Worm (Caenorhabditis elegans) whole organism, mixed stage, embryonic: ENCODE results near the gene C15C8.4.

ENCODE experiments used
- M03D4.4 ChIP-seq: sonication (generic microtip); optimal IDR thresholded peaks from 2 replicates; lab custom pipeline; 2017; ENCODE audit warnings: mild to moderate bottlenecking, missing genetic modification characterization, missing compliant biosample characterization
- bed-3 ChIP-seq: fragments of 200-800 bp; sonication (Bioruptor generic); optimal IDR thresholded peaks from 3 replicates; lab custom pipeline; 2018; ENCODE audit warnings: mild to moderate bottlenecking, missing genetic modification characterization, moderate library complexity, missing compliant biosample characterization
- blmp-1 ChIP-seq: fragments of 150-350 bp; optimal IDR thresholded peaks from 2 replicates; lab custom pipeline; 2014; ENCODE audit warnings: missing biosample characterization, missing genetic modification characterization
- ceh-43 ChIP-seq: fragments of 200-800 bp; sonication (Bioruptor generic); optimal IDR thresholded peaks from 2 replicates; lab custom pipeline; 2018; ENCODE audit warnings: mild to moderate bottlenecking, missing genetic modification characterization, moderate library complexity, missing compliant biosample characterization
- ceh-83 ChIP-seq: fragments of 200-800 bp; sonication (Bioruptor generic); optimal IDR thresholded peaks from 2 replicates; lab custom pipeline; 2018; ENCODE audit warnings: mild to moderate bottlenecking, missing genetic modification characterization, missing compliant biosample characterization
- ces-1 ChIP-seq: fragments of 150-350 bp; optimal IDR thresholded peaks from 2 replicates; lab custom pipeline; 2014; ENCODE audit warnings: missing biosample characterization, missing genetic modification reagents, missing genetic modification characterization
- cnd-1 ChIP-seq: fragments of 200-800 bp; sonication (Bioruptor generic); optimal IDR thresholded peaks from 2 replicates; lab custom pipeline; 2018; ENCODE audit warnings: mild to moderate bottlenecking, missing genetic modification characterization, missing compliant biosample characterization
- drap-1 ChIP-seq: fragments of 200-800 bp; sonication (Bioruptor generic); optimal IDR thresholded peaks from 3 replicates; lab custom pipeline; 2018; ENCODE audit warnings: mild to moderate bottlenecking, missing genetic modification characterization, missing compliant biosample characterization
- elt-3 ChIP-seq: fragments of 150-350 bp; optimal IDR thresholded peaks from 2 replicates; lab custom pipeline; 2014; ENCODE audit warnings: missing biosample characterization, missing genetic modification characterization
- flh-1 ChIP-seq: fragments of 200-800 bp; sonication (Bioruptor generic); optimal IDR thresholded peaks from 2 replicates; lab custom pipeline; 2018; ENCODE audit warnings: mild to moderate bottlenecking, missing genetic modification characterization, moderate library complexity, missing compliant biosample characterization
- ham-2 ChIP-seq: fragments of 200-800 bp; sonication (Bioruptor generic); optimal IDR thresholded peaks from 2 replicates; lab custom pipeline; 2018; ENCODE audit warnings: mild to moderate bottlenecking, missing genetic modification characterization, missing compliant biosample characterization
- hlh-1 ChIP-seq: fragments of 150-350 bp; optimal IDR thresholded peaks from 2 replicates; lab custom pipeline; 2014; ENCODE audit warnings: missing biosample characterization, missing genetic modification reagents, missing genetic modification characterization
- lin-13 ChIP-seq: fragments of 150-350 bp; optimal IDR thresholded peaks from 2 replicates; lab custom pipeline; 2014; ENCODE audit warnings: missing biosample characterization, missing genetic modification characterization
- lin-32 ChIP-seq: fragments of 200-800 bp; sonication (Bioruptor generic); optimal IDR thresholded peaks from 2 replicates; lab custom pipeline; 2018; ENCODE audit warnings: mild to moderate bottlenecking, missing genetic modification characterization, missing compliant biosample characterization
- lsy-2 ChIP-seq: fragments of 150-350 bp; optimal IDR thresholded peaks from 2 replicates; lab custom pipeline; 2014; ENCODE audit warnings: missing biosample characterization, missing genetic modification characterization
- mep-1 ChIP-seq: fragments of 150-350 bp; optimal IDR thresholded peaks from 2 replicates; lab custom pipeline; 2017; ENCODE audit warnings: missing biosample characterization, missing genetic modification reagents, missing genetic modification characterization, inconsistent platforms
- mls-2 ChIP-seq: sonication (generic microtip); optimal IDR thresholded peaks from 2 replicates; lab custom pipeline; 2016; ENCODE audit warnings: mild to moderate bottlenecking, missing genetic modification characterization, moderate library complexity, missing compliant biosample characterization
- nhr-12 ChIP-seq: fragments of 150-350 bp; optimal IDR thresholded peaks from 2 replicates; lab custom pipeline; 2014; ENCODE audit warnings: missing biosample characterization, missing genetic modification characterization
- nhr-2 ChIP-seq: fragments of 150-350 bp; optimal IDR thresholded peaks from 2 replicates; lab custom pipeline; 2014; ENCODE audit warnings: missing biosample characterization, missing genetic modification characterization
- nhr-237 ChIP-seq: fragments of 150-350 bp; optimal IDR thresholded peaks from 2 replicates; lab custom pipeline; 2014; ENCODE audit warnings: missing biosample characterization, missing genetic modification characterization
- nhr-28 ChIP-seq: fragments of 150-350 bp; optimal IDR thresholded peaks from 2 replicates; lab custom pipeline; 2014; ENCODE audit warnings: missing biosample characterization, missing genetic modification characterization
- nhr-76 ChIP-seq: sonication (generic microtip); optimal IDR thresholded peaks from 2 replicates; lab custom pipeline; 2017; ENCODE audit warnings: missing biosample characterization, missing genetic modification characterization
- pha-4 ChIP-seq: fragments of 150-350 bp; optimal IDR thresholded peaks from 2 replicates; lab custom pipeline; 2018; ENCODE audit warnings: missing biosample characterization, missing genetic modification reagents, missing genetic modification characterization
- sem-2 ChIP-seq: fragments of 200-800 bp; sonication (Bioruptor generic); optimal IDR thresholded peaks from 2 replicates; lab custom pipeline; 2018; ENCODE audit warnings: mild to moderate bottlenecking, missing genetic modification characterization, missing compliant biosample characterization
- snpc-4 ChIP-seq: fragments of 150-350 bp; optimal IDR thresholded peaks from 2 replicates; lab custom pipeline; 2014; ENCODE audit warnings: missing biosample characterization, missing genetic modification characterization
- sptf-1 ChIP-seq: sonication (generic microtip); optimal IDR thresholded peaks from 2 replicates; lab custom pipeline; 2017; ENCODE audit warnings: mild to moderate bottlenecking, missing genetic modification characterization, moderate library complexity, missing compliant biosample characterization
- tbx-8 ChIP-seq: fragments of 200-800 bp; sonication (Bioruptor generic); optimal IDR thresholded peaks from 2 replicates; lab custom pipeline; 2018; ENCODE audit warnings: mild to moderate bottlenecking, missing genetic modification characterization, moderate library complexity, missing compliant biosample characterization
- unc-120 ChIP-seq: sonication (generic microtip); optimal IDR thresholded peaks from 2 replicates; lab custom pipeline; 2017; ENCODE audit warnings: missing genetic modification characterization, missing compliant biosample characterization; ENCODE audit not compliant: poor library complexity, severe bottlenecking
- unc-39 ChIP-seq: fragments of 150-350 bp; optimal IDR thresholded peaks from 2 replicates; lab custom pipeline; 2014; ENCODE audit warnings: missing biosample characterization, missing genetic modification characterization
- unc-62 ChIP-seq: fragments of 150-350 bp; optimal IDR thresholded peaks from 2 replicates; lab custom pipeline; 2014; ENCODE audit warnings: missing biosample characterization, missing genetic modification reagents, missing genetic modification characterization
- zip-8 ChIP-seq: fragments of 150-350 bp; optimal IDR thresholded peaks from 2 replicates; lab custom pipeline; 2014; ENCODE audit warnings: missing biosample characterization, missing genetic modification characterization
- ztf-11 ChIP-seq: fragments of 150-350 bp; optimal IDR thresholded peaks from 2 replicates; lab custom pipeline; 2014; ENCODE audit warnings: missing biosample characterization, missing genetic modification characterization

Gene C15C8.4

ce11 chrV:12788451-12788850, 41.2 kb upstream of the C15C8.4 start, which contains the start of gene srbc-44:
Gene srbc-44 (minus strand): TSS chrV:12788551.
- TF ChIP-seq flh-1 (no peak), mep-1 (no peak), snpc-4 (tag; lab: Kevin White, UChicago) (no peak)
- TF ChIP-seq, all 35 proteins: peak for 0

ce11 chrV:12787026-12787425, 39.8 kb upstream of the C15C8.4 start, which contains the start of gene fkb-4:
Gene fkb-4 (minus strand): TSS chrV:12787126.
- TF ChIP-seq sptf-1 (no peak), unc-62 (GFP tag; lab: Kevin White, UChicago) (no peak)

ce11 chrV:12786340-12786739, 39.1 kb upstream of the C15C8.4 start:
- TF ChIP-seq zip-8 (no peak), lin-32 (no peak), nhr-237 (tag; lab: Kevin White, UChicago) (no peak), blmp-1 (tag; lab: Kevin White, UChicago) (no peak), nhr-76 (tag; lab: Kevin White, UChicago) (no peak), nhr-12 (tag; lab: Kevin White, UChicago) (no peak)

- TF ChIP-seq unc-39 (tag; lab: Kevin White, UChicago) (no peak), unc-62 (GFP tag; lab: Kevin White, UChicago) (no peak), cnd-1 (tag; lab: Kevin White, UChicago) (no peak)
- TF ChIP-seq, all 35 proteins: peak for 0
Observed at ce11 chrV:12784861-12785260, 37.6 kb upstream of the C15C8.4 start, which contains the start of gene sre-20. Gene sre-20 (minus strand): TSS chrV:12784961.

- TF ChIP-seq mls-2 (tag; lab: Kevin White, UChicago) (peak; percentile 98), bed-3 (peak; percentile 86), flh-1 (peak; percentile 84), nhr-76 (tag; lab: Kevin White, UChicago) (no peak), ceh-43 (GFP tag; lab: Kevin White, UChicago) (peak; percentile 88), ztf-11 (tag; lab: Kevin White, UChicago) (peak; percentile 59), ceh-83 (GFP tag; lab: Kevin White, UChicago) (peak; percentile 95), lin-13 (tag; lab: Kevin White, UChicago) (peak; percentile 24), nhr-28 (peak; percentile 66), M03D4.4 (tag; lab: Kevin White, UChicago) (peak; percentile 94), lsy-2 (tag; lab: Kevin White, UChicago) (peak; percentile 55), mep-1 (peak; percentile 76), unc-39 (tag; lab: Kevin White, UChicago) (no peak), blmp-1 (tag; lab: Kevin White, UChicago) (no peak), ham-2 (peak; percentile 78), lin-32 (peak; percentile 92), nhr-2 (tag; lab: Kevin White, UChicago) (no peak), sptf-1 (peak; percentile 97), sem-2 (GFP tag; lab: Kevin White, UChicago) (peak; percentile 90), unc-62 (GFP tag; lab: Kevin White, UChicago) (peak; percentile 26), drap-1 (peak; percentile 96), tbx-8 (GFP tag; lab: Kevin White, UChicago) (peak; percentile 75), pha-4 (tag; lab: Kevin White, UChicago) (peak; percentile 62), zip-8 (no peak), cnd-1 (tag; lab: Kevin White, UChicago) (peak; percentile 93), elt-3 (tag; lab: Kevin White, UChicago) (peak; percentile 8), snpc-4 (tag; lab: Kevin White, UChicago) (no peak), unc-120 (peak; percentile 93)
Observed at ce11 chrV:12780248-12780647, 33.0 kb upstream of the C15C8.4 start.

- TF ChIP-seq pha-4 (tag; lab: Kevin White, UChicago) = no peak
- no peak for TF ChIP-seq ceh-43 (GFP tag; lab: Kevin White, UChicago)
- TF ChIP-seq M03D4.4 (tag; lab: Kevin White, UChicago) = no peak
- TF ChIP-seq nhr-28 = no peak
- TF ChIP-seq lin-32 = no peak
- no peak for TF ChIP-seq ham-2
- TF ChIP-seq hlh-1 (tag; lab: Kevin White, UChicago) = no peak
- no peak for TF ChIP-seq unc-120
- TF ChIP-seq unc-39 (tag; lab: Kevin White, UChicago) = no peak
- no peak for TF ChIP-seq nhr-76 (tag; lab: Kevin White, UChicago)
- TF ChIP-seq drap-1 = no peak
- no peak for TF ChIP-seq nhr-12 (tag; lab: Kevin White, UChicago)
- TF ChIP-seq ces-1 (GFP tag; lab: Kevin White, UChicago) = no peak
- TF ChIP-seq cnd-1 (tag; lab: Kevin White, UChicago) = no peak
Observed at ce11 chrV:12773852-12774251, 26.6 kb upstream of the C15C8.4 start.
